Worm (Caenorhabditis elegans): ENCODE results near the gene prx-19.

The prx-19 gene

DNA sequence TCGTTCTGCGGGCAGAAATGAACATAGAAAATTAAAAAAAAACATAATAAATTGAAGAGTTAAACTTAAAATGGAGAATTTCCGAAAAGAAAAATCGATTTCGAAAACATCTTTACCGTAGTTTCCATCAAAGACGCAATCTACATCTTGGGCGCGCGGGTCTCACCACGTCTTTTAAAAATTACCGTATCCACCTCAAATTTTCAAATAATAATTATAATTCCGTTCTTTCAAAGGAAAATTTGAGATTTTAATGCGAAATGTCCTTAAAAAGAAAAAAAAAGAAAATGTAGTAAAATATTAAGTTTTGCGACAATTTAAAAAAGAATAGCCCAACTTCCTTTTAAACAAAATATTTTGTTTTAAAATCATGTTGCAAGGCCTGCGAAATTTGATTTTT, 46.0 kb downstream of the prx-19 start:
- TF ChIP-seq nhr-77 (tag; optimal IDR thresholded peaks at IDR 0.05) (no peak), ztf-11 (tag; optimal IDR thresholded peaks at IDR 0.05) (no peak), sma-9 (GFP tag; optimal IDR thresholded peaks at IDR 0.05) (no peak), sma-9 (tag; optimal IDR thresholded peaks at IDR 0.05) (no peak), unc-62 (GFP tag; optimal IDR thresholded peaks at IDR 0.05) (no peak), ztf-4 (tag; optimal IDR thresholded peaks at IDR 0.05) (no peak), nhr-11 (tag; optimal IDR thresholded peaks at IDR 0.05) (no peak), crh-2 (tag; optimal IDR thresholded peaks at IDR 0.05) (no peak), unc-39 (tag; optimal IDR thresholded peaks at IDR 0.05) (no peak), nhr-21 (tag; optimal IDR thresholded peaks at IDR 0.05) (no peak), egl-27 (tag; optimal IDR thresholded peaks at IDR 0.05) (no peak), nhr-6 (tag; optimal IDR thresholded peaks at IDR 0.05) (no peak), fos-1 (tag; optimal IDR thresholded peaks at IDR 0.05) (no peak), aly-2 (tag; optimal IDR thresholded peaks at IDR 0.05) (no peak)

DNA sequence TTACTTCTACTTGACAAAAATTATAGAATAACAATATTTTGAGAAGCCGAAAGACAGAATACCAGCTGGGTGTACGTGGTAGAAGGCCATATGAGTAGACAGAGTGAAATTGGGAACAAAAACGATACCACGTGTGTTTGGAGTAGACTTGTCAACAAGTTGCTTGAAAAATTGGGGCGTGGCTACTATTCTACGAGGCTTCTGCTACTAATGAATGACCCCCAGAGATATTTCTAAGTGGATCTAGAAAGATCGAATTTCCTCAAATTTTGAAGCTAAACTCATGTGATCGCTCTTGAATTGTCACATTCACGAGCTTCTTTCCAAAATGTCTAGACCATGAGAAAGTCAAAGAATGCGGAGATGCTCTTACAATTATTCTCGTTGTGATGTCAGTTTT, 47.1 kb downstream of the prx-19 start:
- no peak for TF ChIP-seq nhr-12 (tag; optimal IDR thresholded peaks at IDR 0.05)
- TF ChIP-seq mdl-1 (tag; optimal IDR thresholded peaks at IDR 0.05) = no peak
- TF ChIP-seq lin-39 (tag; optimal IDR thresholded peaks at IDR 0.05) = no peak
- no peak for TF ChIP-seq Y55F3AM.14 (GFP tag; optimal IDR thresholded peaks at IDR 0.05)

DNA sequence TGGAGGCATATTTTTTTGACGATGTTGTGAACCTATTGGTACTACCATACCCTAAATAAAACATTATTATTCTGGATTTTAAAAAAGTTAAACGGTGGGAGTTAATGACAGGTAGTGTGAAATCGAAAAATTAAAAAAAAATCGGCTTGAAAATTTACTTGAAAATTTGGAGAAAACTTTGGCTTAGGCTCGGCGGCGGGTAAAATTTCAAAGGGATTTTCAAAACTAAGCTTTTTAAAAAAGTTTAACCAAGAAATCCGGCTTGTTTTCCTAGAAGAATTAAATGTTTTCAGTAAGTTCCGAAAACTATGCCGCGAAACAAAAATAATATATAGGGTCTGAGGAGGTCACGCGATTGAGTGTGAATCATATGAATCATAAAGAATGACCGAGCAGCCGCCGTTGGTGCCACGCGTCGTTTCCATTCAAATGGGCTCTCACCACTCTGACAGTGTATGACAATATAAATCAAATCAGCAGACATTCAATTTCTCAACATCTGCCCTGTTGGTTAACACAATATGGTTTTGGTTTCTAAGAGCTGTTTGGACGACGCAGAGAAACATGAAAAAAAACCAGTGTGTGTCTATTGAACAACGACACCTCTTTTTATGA, 47.9 kb downstream of the prx-19 start, which contains the start of gene aak-1:
Gene aak-1, minus strand, starts transcription at position 51 of the 615 bp plus-strand sequence.
- TF ChIP-seq nhr-129 (tag; optimal IDR thresholded peaks at IDR 0.05) = peak; percentile 5
- no peak for TF ChIP-seq unc-39 (tag; optimal IDR thresholded peaks at IDR 0.05)

All from whole organism, L2 larva.